Worm (Caenorhabditis elegans): ENCODE data around the gene nstp-5.
"Not testable (repeated sequence)": the region's sequence is repeated elsewhere in the genome, so short reads cannot be mapped to it uniquely, and the experiment has no call there.

Gene nstp-5

DNA sequence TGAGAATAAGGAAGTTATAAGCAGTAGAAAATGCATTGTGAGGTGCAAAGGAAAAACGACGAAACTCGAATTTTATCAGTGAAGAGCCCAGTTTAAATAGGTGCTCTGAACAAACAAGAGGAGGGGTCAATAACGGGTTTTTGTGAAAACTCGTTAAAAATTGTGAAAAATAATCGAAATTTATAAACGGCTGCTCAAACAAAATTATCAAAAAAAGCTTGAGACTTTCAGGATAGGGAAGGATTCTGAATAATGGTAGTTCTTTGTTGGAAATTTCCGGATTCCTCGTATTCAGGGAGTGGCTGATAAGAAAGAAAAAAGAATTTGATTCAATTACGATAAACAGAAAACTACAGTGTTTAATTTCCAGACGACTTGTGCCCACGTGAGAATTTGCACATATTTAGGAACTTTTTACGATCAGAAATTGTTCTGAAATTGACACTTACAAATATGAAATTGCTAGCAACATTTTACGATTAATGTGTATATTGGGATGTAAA lies 16.1 kb downstream of the nstp-5 start, which contains the start of gene clec-187:
Gene clec-187, minus strand, starts transcription at position 51 of the 503 bp plus-strand sequence.
- TF ChIP-seq lsy-2 (tag; optimal IDR thresholded peaks at IDR 0.05) (no peak), nhr-28 (tag; optimal IDR thresholded peaks at IDR 0.05) (no peak), elt-3 (tag; optimal IDR thresholded peaks at IDR 0.05) (no peak), unc-120 (tag; optimal IDR thresholded peaks at IDR 0.05; ENCODE audit: poor library complexity, severe bottlenecking) (no peak), nhr-12 (tag; optimal IDR thresholded peaks at IDR 0.05) (no peak), flh-1 (GFP tag; optimal IDR thresholded peaks at IDR 0.05) (no peak), mep-1 (tag; optimal IDR thresholded peaks at IDR 0.05) (no peak), ceh-43 (GFP tag; optimal IDR thresholded peaks at IDR 0.05) (no peak), blmp-1 (tag; optimal IDR thresholded peaks at IDR 0.05) (no peak), sem-2 (GFP tag; optimal IDR thresholded peaks at IDR 0.05) (no peak), cnd-1 (tag; optimal IDR thresholded peaks at IDR 0.05) (no peak)

DNA sequence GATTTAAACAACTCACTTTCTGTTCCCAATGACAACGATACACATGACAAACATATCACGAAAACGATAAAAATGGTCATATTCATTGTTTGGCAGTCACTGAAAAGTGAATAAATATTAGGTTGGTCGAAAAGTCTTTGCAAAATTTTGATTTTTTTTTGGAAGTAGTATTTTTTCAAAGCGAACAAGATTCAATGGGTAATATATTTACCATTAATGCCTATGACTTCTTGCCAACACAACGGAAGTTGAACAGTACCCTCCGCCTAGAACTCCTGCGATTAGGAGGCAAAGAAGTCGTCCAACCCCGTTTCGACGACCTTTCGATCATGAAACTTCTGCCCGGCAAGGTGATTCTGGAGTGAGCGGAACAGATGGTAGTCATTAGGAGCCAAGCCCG lies 19.9 kb downstream of the nstp-5 start, which contains the start of gene ZK896.1:
Gene ZK896.1, minus strand, starts transcription at position 101 of the 400 bp plus-strand sequence.
- not testable (repeated sequence) for TF ChIP-seq ceh-43 (GFP tag; optimal IDR thresholded peaks at IDR 0.05); nhr-237 (tag; optimal IDR thresholded peaks at IDR 0.05); mls-2 (tag; optimal IDR thresholded peaks at IDR 0.05)

DNA sequence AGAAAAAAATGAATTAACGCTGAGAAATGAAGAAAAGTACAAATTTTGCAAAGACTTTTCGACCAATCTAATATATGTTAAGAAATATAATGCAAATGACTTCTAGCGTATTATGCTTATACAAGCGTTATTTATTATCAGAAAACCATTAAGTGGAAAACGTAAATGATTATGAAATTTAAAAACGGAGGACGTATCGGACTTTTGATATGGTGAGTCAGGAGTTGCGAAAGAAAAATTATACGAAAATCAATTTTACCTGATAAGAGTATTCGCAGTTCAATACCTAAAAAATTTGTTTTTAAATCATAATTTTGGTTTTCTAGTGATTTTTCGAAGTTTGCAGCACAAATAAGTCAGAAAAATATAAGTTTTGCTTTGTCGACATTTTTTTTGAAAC lies 21.2 kb downstream of the nstp-5 start:
- TF ChIP-seq blmp-1 (tag; optimal IDR thresholded peaks at IDR 0.05): no peak
- no peak for TF ChIP-seq mab-5 (tag; optimal IDR thresholded peaks at IDR 0.05)
- TF ChIP-seq nhr-237 (tag; optimal IDR thresholded peaks at IDR 0.05): no peak
- TF ChIP-seq sptf-1 (tag; optimal IDR thresholded peaks at IDR 0.05): no peak
- TF ChIP-seq ces-1 (GFP tag; optimal IDR thresholded peaks at IDR 0.05): no peak
- no peak for TF ChIP-seq lsy-2 (tag; optimal IDR thresholded peaks at IDR 0.05)
- TF ChIP-seq ceh-43 (GFP tag; optimal IDR thresholded peaks at IDR 0.05): no peak
- no peak for TF ChIP-seq elt-1 (tag; optimal IDR thresholded peaks at IDR 0.05; ENCODE audit: borderline replicate concordance, insufficient read depth)
- no peak for TF ChIP-seq elt-3 (tag; optimal IDR thresholded peaks at IDR 0.05)
- no peak for TF ChIP-seq ceh-83 (GFP tag; optimal IDR thresholded peaks at IDR 0.05)
- no peak for TF ChIP-seq ceh-39 (tag; optimal IDR thresholded peaks at IDR 0.05)

DNA sequence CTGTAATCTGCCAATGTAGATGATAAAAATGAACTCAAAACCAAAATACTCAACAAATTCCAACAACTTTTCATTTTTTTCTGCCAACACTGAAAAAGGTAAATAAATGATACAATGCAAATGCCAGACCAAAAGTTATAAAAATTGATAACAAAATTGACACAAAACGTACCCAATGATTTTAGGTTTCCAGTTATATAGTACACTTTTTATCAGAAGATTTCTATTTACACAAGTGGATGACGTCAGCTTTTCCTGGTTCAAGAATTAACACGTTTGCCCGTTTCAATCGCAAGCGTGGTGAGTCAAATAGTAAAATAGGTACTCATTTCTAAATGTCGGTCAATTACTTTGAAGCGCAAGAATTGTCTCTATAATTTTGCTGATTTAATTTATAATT lies 24.2 kb downstream of the nstp-5 start, which contains the start of gene ZK896.5:
Gene ZK896.5, minus strand, starts transcription at position 89 of the 400 bp plus-strand sequence.
- TF ChIP-seq lsy-2 (tag; optimal IDR thresholded peaks at IDR 0.05) (no peak), sptf-1 (tag; optimal IDR thresholded peaks at IDR 0.05) (no peak), ceh-43 (GFP tag; optimal IDR thresholded peaks at IDR 0.05) (no peak), nhr-12 (tag; optimal IDR thresholded peaks at IDR 0.05) (no peak), tbx-8 (GFP tag; optimal IDR thresholded peaks at IDR 0.05) (no peak), nhr-237 (tag; optimal IDR thresholded peaks at IDR 0.05) (no peak)

DNA sequence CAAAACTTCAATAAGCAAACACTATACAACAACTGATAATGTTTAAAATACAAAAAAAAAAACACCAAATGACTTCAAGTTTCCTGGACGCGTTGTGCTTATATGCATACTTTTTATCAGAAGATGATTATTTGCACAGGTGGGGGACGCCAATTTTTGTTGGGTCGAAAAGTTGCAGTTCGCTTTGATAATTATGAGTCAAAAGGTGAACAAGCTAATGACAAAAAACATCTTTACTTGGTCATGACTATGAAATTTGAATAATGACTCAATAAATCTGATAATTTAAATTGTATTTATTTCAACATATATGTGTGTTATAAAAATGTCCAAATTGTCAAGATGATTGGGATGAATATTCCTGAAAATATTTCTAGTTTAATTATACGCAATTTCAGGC lies 27.8 kb downstream of the nstp-5 start, which contains the start of gene ZK896.4:
Gene ZK896.4, minus strand, starts transcription at position 101 of the 400 bp plus-strand sequence.
- no peak for TF ChIP-seq snpc-4 (tag; optimal IDR thresholded peaks at IDR 0.05)
- TF ChIP-seq mep-1 (tag; optimal IDR thresholded peaks at IDR 0.05): no peak
- no peak for TF ChIP-seq unc-62 (GFP tag; optimal IDR thresholded peaks at IDR 0.05)

DNA sequence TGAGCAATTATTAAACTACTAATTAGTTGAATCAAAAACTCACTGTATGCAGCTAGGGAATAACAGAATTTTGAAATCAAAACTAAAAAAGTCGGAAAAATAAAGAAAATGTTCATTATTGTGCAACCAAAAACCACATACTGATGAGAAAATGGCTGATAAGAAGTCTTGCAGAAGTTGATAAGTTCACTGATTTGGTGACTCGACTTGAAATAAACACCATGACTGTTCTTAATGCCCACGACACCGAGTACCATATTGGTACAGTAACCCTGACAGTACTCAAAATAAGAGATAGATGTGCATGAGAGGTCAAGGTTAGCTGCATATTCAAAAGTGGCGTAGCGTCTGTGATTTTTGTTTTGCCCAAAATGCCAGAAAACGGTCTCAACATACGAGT lies 30.7 kb downstream of the nstp-5 start:
- TF ChIP-seq flh-1 (GFP tag; optimal IDR thresholded peaks at IDR 0.05) (no peak), unc-62 (GFP tag; optimal IDR thresholded peaks at IDR 0.05) (no peak), ceh-39 (tag; optimal IDR thresholded peaks at IDR 0.05) (no peak), ceh-43 (GFP tag; optimal IDR thresholded peaks at IDR 0.05) (no peak), ztf-11 (tag; optimal IDR thresholded peaks at IDR 0.05) (no peak), nhr-12 (tag; optimal IDR thresholded peaks at IDR 0.05) (no peak), mep-1 (tag; optimal IDR thresholded peaks at IDR 0.05) (no peak), unc-39 (tag; optimal IDR thresholded peaks at IDR 0.05) (no peak), mls-2 (tag; optimal IDR thresholded peaks at IDR 0.05) (no peak), elt-1 (tag; optimal IDR thresholded peaks at IDR 0.05; ENCODE audit: borderline replicate concordance, insufficient read depth) (no peak), snpc-4 (tag; optimal IDR thresholded peaks at IDR 0.05) (no peak), ces-1 (GFP tag; optimal IDR thresholded peaks at IDR 0.05) (no peak), nhr-28 (tag; optimal IDR thresholded peaks at IDR 0.05) (no peak)

DNA sequence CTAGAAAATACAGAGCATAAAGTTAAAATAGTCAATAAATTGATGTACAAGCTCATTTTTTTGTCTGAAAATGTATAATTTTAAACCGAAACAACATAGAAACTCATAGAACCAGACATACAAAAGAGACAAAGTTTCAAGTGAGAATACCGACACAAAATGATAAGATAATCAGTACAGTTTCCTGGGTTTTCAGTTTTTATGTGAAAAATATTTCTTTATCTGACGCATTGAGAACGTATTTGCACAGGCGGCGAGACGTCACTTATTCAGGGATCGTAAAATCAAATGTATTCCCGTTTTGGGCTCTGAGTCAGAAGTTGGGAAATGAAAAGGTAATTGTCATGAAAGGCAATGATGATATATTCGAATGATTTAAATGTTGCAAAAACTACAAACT lies 35.1 kb downstream of the nstp-5 start, which contains the start of gene K08D8.6:
Gene K08D8.6, minus strand, starts transcription at position 64 of the 400 bp plus-strand sequence.
- TF ChIP-seq sem-2 (GFP tag; optimal IDR thresholded peaks at IDR 0.05) (no peak), bed-3 (GFP tag; optimal IDR thresholded peaks at IDR 0.05) (no peak), ztf-11 (tag; optimal IDR thresholded peaks at IDR 0.05) (no peak), lin-13 (tag; optimal IDR thresholded peaks at IDR 0.05) (no peak), pha-4 (tag; optimal IDR thresholded peaks at IDR 0.05) (no peak), elt-3 (tag; optimal IDR thresholded peaks at IDR 0.05) (no peak), nhr-2 (tag; optimal IDR thresholded peaks at IDR 0.05) (no peak), blmp-1 (tag; optimal IDR thresholded peaks at IDR 0.05) (no peak), ces-1 (GFP tag; optimal IDR thresholded peaks at IDR 0.05) (no peak), hlh-1 (tag; optimal IDR thresholded peaks at IDR 0.05) (no peak), nhr-12 (tag; optimal IDR thresholded peaks at IDR 0.05) (no peak), nhr-28 (tag; optimal IDR thresholded peaks at IDR 0.05) (no peak), mep-1 (tag; optimal IDR thresholded peaks at IDR 0.05) (no peak), ceh-83 (GFP tag; optimal IDR thresholded peaks at IDR 0.05) (no peak), M03D4.4 (tag; optimal IDR thresholded peaks at IDR 0.05) (no peak), ceh-39 (tag; optimal IDR thresholded peaks at IDR 0.05) (no peak), ham-2 (GFP tag; optimal IDR thresholded peaks at IDR 0.05) (no peak)
